Worm (Caenorhabditis elegans): ENCODE data around the gene fbxb-57.

ce11 chrV:19306906-19307305, 18.4 kb downstream of the fbxb-57 start, which contains the start of gene F55C9.15:
- no peak for TF ChIP-seq ama-1 (optimal IDR thresholded peaks at IDR 0.05)
- no peak for TF ChIP-seq hmg-4 (GFP tag; optimal IDR thresholded peaks at IDR 0.05)
- TF ChIP-seq flt-1 (GFP tag; IDR thresholded peaks at IDR 0.05), result no peak
- no peak for TF ChIP-seq tra-4 (tag; optimal IDR thresholded peaks at IDR 0.05)
- TF ChIP-seq hmbx-1 (tag; optimal IDR thresholded peaks at IDR 0.05), result no peak
- no peak for TF ChIP-seq hnd-1 (tag; optimal IDR thresholded peaks at IDR 0.05)
- no peak for TF ChIP-seq sea-1 (GFP tag; conservative IDR thresholded peaks at IDR 0.05)
- no peak for TF ChIP-seq scrt-1 (GFP tag; IDR thresholded peaks at IDR 0.05)
- no peak for TF ChIP-seq B0310.2 (tag; optimal IDR thresholded peaks at IDR 0.05)
- TF ChIP-seq F13C5.2 (tag; optimal IDR thresholded peaks at IDR 0.05), result no peak

All from whole organism, early embryonic.